Worm (Caenorhabditis elegans): Measurements from ENCODE around the gene ZK105.12.
A peak's percentile ranks its signal among the peaks of the same experiment; 100 is the strongest.

Gene ZK105.12

ce11 chrV:7737710-7738109 is 21.8 kb upstream of the ZK105.12 start, which contains the start of gene srr-9:
Gene srr-9, plus strand, starts transcription at chrV:7738010.
- TF ChIP-seq F55B11.4 (tag; optimal IDR thresholded peaks at IDR 0.05; ENCODE audit: borderline replicate concordance, insufficient read depth) = no peak
- TF ChIP-seq repo-1 (tag; optimal IDR thresholded peaks at IDR 0.05) = no peak
- TF ChIP-seq lag-1 (GFP tag; IDR thresholded peaks at IDR 0.05) = no peak
- TF ChIP-seq ztf-26 (tag; optimal IDR thresholded peaks at IDR 0.05) = no peak
- TF ChIP-seq ceh-27 (GFP tag; optimal IDR thresholded peaks at IDR 0.05) = no peak
- 0 out of 2 replicates have a peak, but pooled peaks have one; percentile 10 for TF ChIP-seq hmg-1.2 (GFP tag; IDR thresholded peaks at IDR 0.05)
- TF ChIP-seq F23B12.7 (tag; optimal IDR thresholded peaks at IDR 0.05; ENCODE audit: insufficient read depth) = no peak
- no peak for TF ChIP-seq bed-1 (GFP tag; IDR thresholded peaks at IDR 0.05)

- TF ChIP-seq pha-4 (tag; optimal IDR thresholded peaks at IDR 0.05) = no peak
- no peak for TF ChIP-seq K12H6.12 (tag; optimal IDR thresholded peaks at IDR 0.05)
- TF ChIP-seq zim-3 (tag; optimal IDR thresholded peaks at IDR 0.05) = no peak
- no peak for TF ChIP-seq F57A8.1 (GFP tag; optimal IDR thresholded peaks at IDR 0.05)
- no peak for TF ChIP-seq tbp1 (GFP tag; optimal IDR thresholded peaks at IDR 0.05)
- TF ChIP-seq akir-1 (GFP tag; optimal IDR thresholded peaks at IDR 0.05) = no peak
- TF ChIP-seq ztf-18 (tag; optimal IDR thresholded peaks at IDR 0.05) = no peak
- no peak for TF ChIP-seq fkh-3 (tag; optimal IDR thresholded peaks at IDR 0.05)
- no peak for TF ChIP-seq nhr-120 (GFP tag; IDR thresholded peaks at IDR 0.05)
- TF ChIP-seq attf-5 (GFP tag; optimal IDR thresholded peaks at IDR 0.05) = no peak
- no peak for TF ChIP-seq efl-1 (GFP tag; optimal IDR thresholded peaks at IDR 0.05)
- no peak for TF ChIP-seq hmg-1.2 (GFP tag; IDR thresholded peaks at IDR 0.05)
Measured at ce11 chrV:7735319-7735718, 19.4 kb upstream of the ZK105.12 start, which contains the start of gene srr-10. Gene srr-10, plus strand, starts transcription at chrV:7735619.

DNA sequence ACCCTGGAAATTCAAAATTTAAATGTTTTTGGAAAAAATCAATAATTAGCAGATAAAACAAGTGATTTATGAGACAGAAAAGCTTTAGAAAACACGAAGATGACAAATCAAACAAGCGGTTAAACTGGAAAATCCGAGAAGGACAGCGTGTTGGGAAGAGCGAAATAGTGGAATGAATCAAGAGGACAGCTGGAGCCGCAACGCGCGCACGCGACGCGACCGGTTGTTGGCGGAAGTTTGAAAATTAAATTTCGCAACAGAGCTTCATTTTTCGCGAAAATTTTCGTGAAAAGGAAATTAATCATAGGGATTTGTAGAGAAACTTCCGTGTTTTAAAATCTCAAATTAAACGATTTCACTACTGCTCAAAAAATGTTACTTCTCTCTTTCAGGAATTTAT is 19.0 kb upstream of the ZK105.12 start, which contains the start of gene clic-1:
Gene clic-1 (minus strand): TSS at position 3 of the 400 bp plus-strand sequence.
- TF ChIP-seq chd-7 (tag; optimal IDR thresholded peaks at IDR 0.05) (no peak), nfya-1 (tag; optimal IDR thresholded peaks at IDR 0.05; ENCODE audit: borderline replicate concordance, insufficient read depth) (no peak), ztf-28 (GFP tag; IDR thresholded peaks at IDR 0.05) (no peak), lin-35 (GFP tag; optimal IDR thresholded peaks at IDR 0.05) (peak in 1 of 3 experiments; percentile 86), dox-1 (GFP tag; IDR thresholded peaks at IDR 0.05) (no peak), F23B12.7 (tag; optimal IDR thresholded peaks at IDR 0.05; ENCODE audit: insufficient read depth) (peak; percentile 25), ztf-22 (GFP tag; optimal IDR thresholded peaks at IDR 0.05) (no peak), pha-4 (tag; optimal IDR thresholded peaks at IDR 0.05) (no peak), sea-2 (GFP tag; IDR thresholded peaks at IDR 0.05) (no peak), hsf-1 (GFP tag; IDR thresholded peaks at IDR 0.05) (no peak), unc-62 (GFP tag; optimal IDR thresholded peaks at IDR 0.05) (no peak), ceh-58 (GFP tag; IDR thresholded peaks at IDR 0.05) (no peak), ztf-3 (GFP tag; optimal IDR thresholded peaks at IDR 0.05) (no peak), zfh-2 (GFP tag; conservative IDR thresholded peaks at IDR 0.05) (no peak), madf-10 (tag; optimal IDR thresholded peaks at IDR 0.05) (no peak), akir-1 (GFP tag; optimal IDR thresholded peaks at IDR 0.05) (no peak), cebp-2 (GFP tag; IDR thresholded peaks at IDR 0.05) (no peak), gei-17 (GFP tag; optimal IDR thresholded peaks at IDR 0.05) (no peak), ztf-25 (GFP tag; IDR thresholded peaks at IDR 0.05) (no peak), hmg-20 (GFP tag; IDR thresholded peaks at IDR 0.05) (no peak), aptf-3 (GFP tag; IDR thresholded peaks at IDR 0.05) (no peak), dpl-1 (GFP tag; optimal IDR thresholded peaks at IDR 0.05) (peak; percentile 62), K11D2.4 (GFP tag; IDR thresholded peaks at IDR 0.05) (no peak), him-1 (tag; optimal IDR thresholded peaks at IDR 0.05) (no peak), K12H6.12 (tag; optimal IDR thresholded peaks at IDR 0.05) (no peak), F10E7.11 (tag; optimal IDR thresholded peaks at IDR 0.05) (no peak), cebp-1 (GFP tag; IDR thresholded peaks at IDR 0.05) (peak; percentile 69), cebp-1 (tag; optimal IDR thresholded peaks at IDR 0.05) (peak; percentile 94), xnd-1 (tag; optimal IDR thresholded peaks at IDR 0.05) (no peak), Y67H2A.10 (GFP tag; conservative IDR thresholded peaks at IDR 0.05) (no peak), ekl-4 (GFP tag; IDR thresholded peaks at IDR 0.05) (no peak), Y95B8A.8 (GFP tag; IDR thresholded peaks at IDR 0.05) (no peak)

Measured in whole organism, young adult.